Worm (Caenorhabditis elegans) whole organism, L1 larva: ENCODE data around the gene idpc-7.
A peak's percentile ranks its signal among the peaks of the same experiment; 100 is the strongest.

Experiments used
- C04F5.9 ChIP-seq: sonication (generic microtip); optimal IDR thresholded peaks from 2 replicates; lab custom pipeline; 2016; ENCODE audit warnings: missing genetic modification characterization, missing compliant biosample characterization
- alr-1 ChIP-seq: fragments of 200-800 bp; sonication (Bioruptor generic); optimal IDR thresholded peaks from 2 replicates; lab custom pipeline; 2018; ENCODE audit warnings: borderline replicate concordance, mild to moderate bottlenecking, missing genetic modification characterization, missing compliant biosample characterization
- aly-2 ChIP-seq: fragments of 150-350 bp; optimal IDR thresholded peaks from 2 replicates; lab custom pipeline; 2014; ENCODE audit warnings: missing biosample characterization, missing genetic modification characterization
- ama-1 ChIP-seq: fragments of 150-350 bp; optimal IDR thresholded peaks from 2 replicates; lab custom pipeline; 2014
- ceh-63 ChIP-seq: fragments of 200-800 bp; sonication (Bioruptor generic); optimal IDR thresholded peaks from 2 replicates; lab custom pipeline; 2018; ENCODE audit warnings: mild to moderate bottlenecking, missing genetic modification characterization, missing compliant biosample characterization
- ceh-8 ChIP-seq: fragments of 200-800 bp; sonication (Bioruptor generic); optimal IDR thresholded peaks from 2 replicates; lab custom pipeline; 2018; ENCODE audit warnings: mild to moderate bottlenecking, missing genetic modification characterization, moderate library complexity, missing compliant biosample characterization
- ceh-90 ChIP-seq: sonication (generic microtip); optimal IDR thresholded peaks from 2 replicates; lab custom pipeline; 2016; ENCODE audit warnings: missing genetic modification characterization, missing compliant biosample characterization
- dsc-1 ChIP-seq: sonication (generic microtip); optimal IDR thresholded peaks from 2 replicates; lab custom pipeline; 2016; ENCODE audit warnings: mild to moderate bottlenecking, missing genetic modification characterization, missing compliant biosample characterization
- efl-1 ChIP-seq, 4 experiments: fragments of 150-350 bp; optimal IDR thresholded peaks in 3 of 4; peaks in 1 of 4; 1 replicate in 1 of 4; 2 replicates in 3 of 4; lab custom pipeline; 2014; ENCODE audit warnings: missing biosample characterization in 2 of 4, missing genetic modification characterization in 2 of 4, missing genetic modification reagents in 2 of 4
- egl-13 ChIP-seq: sonication (generic microtip); optimal IDR thresholded peaks from 2 replicates; lab custom pipeline; 2016; ENCODE audit warnings: missing genotype, missing genetic modification reagents, missing genetic modification characterization, missing compliant biosample characterization
- egl-27 ChIP-seq, 2 experiments: fragments of 150-350 bp in 1 of 2; sonication (generic microtip); optimal IDR thresholded peaks; 3 replicates each; lab custom pipeline; 2017 to 2018; ENCODE audit warnings: missing biosample characterization in 2 of 2, missing genetic modification characterization in 2 of 2, missing genetic modification reagents in 2 of 2
- ets-5 ChIP-seq: fragments of 200-800 bp; sonication (Bioruptor generic); IDR thresholded peaks from 2 replicates; pipeline ENCODE4 v1.3.6; 2022; ENCODE audit warnings: missing genetic modification characterization, missing compliant biosample characterization
- hlh-4 ChIP-seq: sonication (generic microtip); optimal IDR thresholded peaks from 2 replicates; lab custom pipeline; 2016; ENCODE audit warnings: mild to moderate bottlenecking, missing genetic modification characterization, missing compliant biosample characterization
- hpl-2 ChIP-seq: fragments of 150-350 bp; optimal IDR thresholded peaks from 2 replicates; lab custom pipeline; 2014; ENCODE audit warnings: missing biosample characterization, missing genetic modification reagents, missing genetic modification characterization
- lin-13 ChIP-seq: fragments of 150-350 bp; optimal IDR thresholded peaks from 2 replicates; lab custom pipeline; 2014; ENCODE audit warnings: missing biosample characterization, missing genetic modification reagents, missing genetic modification characterization
- lin-14 ChIP-seq: fragments of 200-800 bp; sonication (Bioruptor generic); optimal IDR thresholded peaks from 2 replicates; lab custom pipeline; 2018; ENCODE audit warnings: mild to moderate bottlenecking, missing genetic modification characterization, moderate library complexity, missing compliant biosample characterization
- lin-39 ChIP-seq: fragments of 150-350 bp; optimal IDR thresholded peaks from 2 replicates; lab custom pipeline; 2014; ENCODE audit warnings: missing biosample characterization, missing genetic modification reagents, missing genetic modification characterization
- lir-3 ChIP-seq: sonication (generic microtip); optimal IDR thresholded peaks from 2 replicates; lab custom pipeline; 2016; ENCODE audit warnings: mild to moderate bottlenecking, missing genetic modification characterization, moderate library complexity, missing compliant biosample characterization; ENCODE audit not compliant: poor library complexity
- lsy-2 ChIP-seq, 2 experiments: fragments of 150-350 bp; optimal IDR thresholded peaks; 2 replicates each; lab custom pipeline; 2014; ENCODE audit warnings: missing biosample characterization in 2 of 2, missing genetic modification characterization in 2 of 2
- mab-9 ChIP-seq: fragments of 200-800 bp; sonication (Bioruptor generic); IDR thresholded peaks from 2 replicates; pipeline ENCODE4 v1.3.6; 2022; ENCODE audit warnings: missing genetic modification reagents, missing genetic modification characterization, missing compliant biosample characterization
- nhr-11 ChIP-seq: fragments of 150-350 bp; optimal IDR thresholded peaks from 2 replicates; lab custom pipeline; 2014; ENCODE audit warnings: missing biosample characterization, missing genetic modification characterization
- nhr-12 ChIP-seq: sonication (generic microtip); optimal IDR thresholded peaks from 2 replicates; lab custom pipeline; 2017; ENCODE audit warnings: missing biosample characterization, missing genetic modification characterization
- nhr-237 ChIP-seq: fragments of 150-350 bp; optimal IDR thresholded peaks from 2 replicates; lab custom pipeline; 2014; ENCODE audit warnings: missing biosample characterization, missing genetic modification characterization
- nhr-76 ChIP-seq: sonication (generic microtip); optimal IDR thresholded peaks from 2 replicates; lab custom pipeline; 2017; ENCODE audit warnings: missing biosample characterization, missing genetic modification characterization
- nhr-77 ChIP-seq: fragments of 150-350 bp; optimal IDR thresholded peaks from 2 replicates; lab custom pipeline; 2014; ENCODE audit warnings: missing biosample characterization, missing genetic modification characterization
- nhr-85 ChIP-seq: sonication (generic microtip); peaks from one replicate; lab custom pipeline; 2016; ENCODE audit warnings: missing genetic modification characterization, inconsistent platforms, missing compliant biosample characterization
- nhr-90 ChIP-seq: sonication (generic microtip); optimal IDR thresholded peaks from 2 replicates; lab custom pipeline; 2016; ENCODE audit warnings: mild to moderate bottlenecking, missing genetic modification characterization, missing compliant biosample characterization; ENCODE audit not compliant: poor library complexity
- pag-3 ChIP-seq: sonication (generic microtip); optimal IDR thresholded peaks from 2 replicates; lab custom pipeline; 2017; ENCODE audit warnings: missing genetic modification characterization, mild to moderate bottlenecking, missing compliant biosample characterization, antibody characterized with exemption, borderline replicate concordance; ENCODE audit not compliant: insufficient read depth
- rnt-1 ChIP-seq: sonication (generic microtip); optimal IDR thresholded peaks from 2 replicates; lab custom pipeline; 2016; ENCODE audit warnings: mild to moderate bottlenecking, missing genetic modification characterization, moderate library complexity, missing compliant biosample characterization
- snpc-4 ChIP-seq: fragments of 150-350 bp; optimal IDR thresholded peaks from 2 replicates; lab custom pipeline; 2014; ENCODE audit warnings: missing biosample characterization, missing genetic modification characterization
- snu-23 ChIP-seq: sonication (generic microtip); optimal IDR thresholded peaks from 2 replicates; lab custom pipeline; 2016; ENCODE audit warnings: missing genetic modification characterization, missing compliant biosample characterization
- sup-37 ChIP-seq: fragments of 200-800 bp; sonication (Bioruptor generic); optimal IDR thresholded peaks from 2 replicates; lab custom pipeline; 2018; ENCODE audit warnings: mild to moderate bottlenecking, missing genetic modification characterization, missing compliant biosample characterization
- tbx-2 ChIP-seq: sonication (generic microtip); optimal IDR thresholded peaks from 2 replicates; lab custom pipeline; 2016; ENCODE audit warnings: missing genetic modification characterization, missing compliant biosample characterization
- tlp-1 ChIP-seq: fragments of 150-350 bp; optimal IDR thresholded peaks from 2 replicates; lab custom pipeline; 2014; ENCODE audit warnings: missing biosample characterization, missing genetic modification characterization
- unc-130 ChIP-seq: fragments of 150-350 bp; optimal IDR thresholded peaks from 2 replicates; lab custom pipeline; 2017; ENCODE audit warnings: missing biosample characterization, missing genetic modification characterization, inconsistent platforms
- unc-62 ChIP-seq: fragments of 150-350 bp; optimal IDR thresholded peaks from 2 replicates; lab custom pipeline; 2014; ENCODE audit warnings: missing biosample characterization, missing genetic modification reagents, missing genetic modification characterization
- unc-86 ChIP-seq: sonication (generic microtip); optimal IDR thresholded peaks from 2 replicates; lab custom pipeline; 2016; ENCODE audit warnings: missing genetic modification characterization, missing compliant biosample characterization
- vab-15 ChIP-seq: sonication (generic microtip); optimal IDR thresholded peaks from 2 replicates; lab custom pipeline; 2017; ENCODE audit warnings: missing genotype, mild to moderate bottlenecking, missing genetic modification characterization, missing compliant biosample characterization
- xbp-1 ChIP-seq: sonication (generic microtip); optimal IDR thresholded peaks from 2 replicates; lab custom pipeline; 2016; ENCODE audit warnings: missing genetic modification characterization, missing compliant biosample characterization
- zip-4 ChIP-seq: fragments of 200-800 bp; sonication (Bioruptor generic); optimal IDR thresholded peaks from 2 replicates; lab custom pipeline; 2018; ENCODE audit warnings: mild to moderate bottlenecking, missing genetic modification characterization, moderate library complexity, missing compliant biosample characterization

The idpc-7 gene

DNA sequence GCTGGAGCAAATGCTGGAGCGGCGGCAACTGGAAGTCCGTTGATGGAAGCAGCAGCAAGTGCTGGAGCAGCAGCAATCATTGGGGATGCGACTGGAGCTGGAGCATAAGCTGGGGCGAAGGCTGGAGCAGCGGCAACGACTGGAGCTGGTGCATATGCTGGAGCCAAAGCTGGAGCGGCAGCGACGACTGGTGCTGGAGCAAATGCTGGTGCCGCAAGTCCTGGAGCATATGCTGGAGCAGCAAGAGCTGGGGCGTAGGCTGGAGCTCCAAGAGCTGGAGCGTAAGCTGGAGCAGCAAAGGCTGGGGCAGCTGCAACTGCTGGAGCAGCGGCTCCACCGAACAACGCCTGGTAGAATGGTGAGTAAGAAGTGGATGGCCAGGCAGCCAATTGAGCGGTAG, 399 bp downstream of the idpc-7 start:
- TF ChIP-seq ceh-8 (GFP tag; lab: Kevin White, UChicago) (peak; percentile 7), ceh-63 (GFP tag; lab: Kevin White, UChicago) (no peak)
- TF ChIP-seq, all 84 proteins: peak for 1

DNA sequence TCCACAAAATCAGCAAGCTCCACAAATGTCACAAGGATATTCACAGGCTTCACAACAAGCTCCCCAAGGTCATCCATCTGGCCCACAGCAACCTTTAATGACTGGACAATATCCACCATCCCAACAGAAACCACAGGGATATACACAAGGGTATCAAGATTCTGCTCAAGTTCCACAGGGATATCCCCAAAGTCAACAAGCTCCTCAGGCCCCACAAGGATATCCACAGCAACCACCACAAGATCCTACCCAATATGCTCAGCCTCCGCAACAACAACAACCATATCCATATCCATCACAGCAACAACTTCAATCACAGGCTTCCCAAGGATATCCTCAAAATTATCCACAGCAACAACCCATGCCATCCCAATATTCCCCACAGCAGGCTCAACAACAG, 2.1 kb downstream of the idpc-7 start:
- TF ChIP-seq tbx-2 (tag; lab: Kevin White, UChicago) (no peak), nhr-90 (tag; lab: Kevin White, UChicago) (no peak), dsc-1 (tag; lab: Kevin White, UChicago) (no peak), lin-13 (no peak), nhr-77 (tag; lab: Kevin White, UChicago) (no peak), pag-3 (no peak), rnt-1 (no peak), nhr-76 (tag; lab: Kevin White, UChicago) (no peak), zip-4 (GFP tag; lab: Kevin White, UChicago) (no peak), xbp-1 (tag; lab: Kevin White, UChicago) (no peak), ceh-63 (GFP tag; lab: Kevin White, UChicago) (no peak), ceh-90 (tag; lab: Kevin White, UChicago) (no peak)

DNA sequence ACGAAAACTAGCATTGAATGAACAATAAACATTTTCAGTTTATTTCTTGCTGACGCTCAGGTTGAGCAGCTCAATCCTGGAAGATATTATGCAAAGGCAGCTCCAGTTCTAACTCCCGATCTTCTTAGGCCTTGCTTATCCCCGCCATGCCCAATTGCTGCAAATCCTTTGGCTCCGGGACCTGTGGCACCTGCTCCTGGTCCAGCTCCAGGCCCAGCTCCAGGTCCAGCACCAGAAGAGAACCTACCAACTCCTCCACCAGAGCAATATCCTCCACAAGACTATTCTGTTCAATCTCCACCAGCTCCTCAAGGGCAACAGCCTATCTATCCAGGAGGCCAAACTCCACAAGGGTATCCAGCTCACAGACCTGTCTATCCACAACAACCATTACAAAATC, 2.7 kb downstream of the idpc-7 start:
- TF ChIP-seq nhr-11 (tag; lab: Kevin White, UChicago), result no peak
- TF ChIP-seq hpl-2, result no peak
- TF ChIP-seq lin-13, result no peak
- no peak for TF ChIP-seq nhr-76 (tag; lab: Kevin White, UChicago)
- TF ChIP-seq nhr-77 (tag; lab: Kevin White, UChicago), result no peak
- TF ChIP-seq lin-39 (tag; lab: Kevin White, UChicago), result no peak
- no peak for TF ChIP-seq snu-23 (GFP tag; lab: Kevin White, UChicago)
- TF ChIP-seq tlp-1, result no peak
- TF ChIP-seq nhr-237 (tag; lab: Kevin White, UChicago), result no peak

DNA sequence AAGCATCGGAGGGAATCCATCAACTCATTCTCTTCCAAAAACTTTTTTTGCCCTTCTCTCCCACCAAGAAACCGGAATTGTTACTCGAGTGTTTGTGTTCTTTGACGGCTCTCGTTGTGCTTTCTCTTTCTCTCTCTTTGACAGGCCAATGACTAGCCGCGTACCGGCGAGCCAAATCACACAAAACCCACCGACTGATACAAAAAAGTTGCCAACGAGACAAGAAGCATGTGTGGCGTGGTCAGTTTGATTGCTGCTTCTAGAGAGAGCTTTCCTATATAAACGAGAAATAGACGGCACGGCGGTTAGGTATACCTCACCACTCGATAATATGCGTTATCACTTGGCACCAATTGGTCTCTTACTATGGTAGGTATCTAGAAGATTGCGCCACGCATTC, 3.1 kb downstream of the idpc-7 start, which contains the start of gene pqn-63:
Gene pqn-63, plus strand, starts transcription at position 307 of the 400 bp plus-strand sequence.
- TF ChIP-seq alr-1 (no peak), nhr-85 (no peak), ama-1 (lab: Kevin White, UChicago) (no peak), unc-130 (tag; lab: Kevin White, UChicago) (no peak), efl-1 (optimal IDR thresholded peaks at IDR 0.05; lab: Kevin White, UChicago) (no peak), efl-1 (GFP tag; optimal IDR thresholded peaks at IDR 0.05 in 1 of 2; lab: Kevin White, UChicago) (peak in 1 of 2 experiments; percentile 14), aly-2 (tag; lab: Kevin White, UChicago) (no peak)

DNA sequence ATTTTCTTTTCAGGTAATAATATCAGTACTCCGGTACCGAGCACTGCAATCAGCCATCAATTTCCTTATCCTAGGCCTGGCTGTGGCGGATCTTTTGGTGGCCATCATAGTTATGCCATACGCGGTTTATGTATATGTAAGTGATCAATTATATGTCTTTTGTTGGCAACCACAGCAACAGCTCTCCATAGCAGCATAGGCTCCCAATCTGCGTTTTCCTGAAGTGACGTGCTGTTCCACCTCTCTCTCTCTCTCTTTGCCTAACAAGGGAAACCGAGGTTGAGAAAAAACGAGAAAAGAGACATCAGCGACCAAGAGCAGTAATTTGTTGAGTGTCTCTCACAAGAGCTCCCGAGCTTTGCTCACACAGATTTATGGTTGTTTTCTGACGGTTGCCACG, 9.6 kb downstream of the idpc-7 start:
- TF ChIP-seq ceh-63 (GFP tag; lab: Kevin White, UChicago) (no peak), lsy-2 (tag; optimal IDR thresholded peaks at IDR 0.05; lab: Kevin White, UChicago) (no peak), hlh-4 (no peak), C04F5.9 (tag; lab: Kevin White, UChicago) (no peak), unc-62 (GFP tag; lab: Kevin White, UChicago) (no peak), nhr-11 (tag; lab: Kevin White, UChicago) (no peak), lir-3 (tag; lab: Kevin White, UChicago) (no peak), ets-5 (GFP tag; lab: Robert Waterston, UW) (no peak), tbx-2 (tag; lab: Kevin White, UChicago) (no peak), vab-15 (tag; lab: Kevin White, UChicago) (no peak), nhr-12 (tag; lab: Kevin White, UChicago) (no peak), lin-14 (no peak), egl-27 (tag; optimal IDR thresholded peaks at IDR 0.05; lab: Kevin White, UChicago) (no peak), sup-37 (GFP tag; lab: Kevin White, UChicago) (no peak), egl-13 (tag; lab: Kevin White, UChicago) (no peak), unc-86 (no peak), snpc-4 (tag; lab: Kevin White, UChicago) (no peak), hpl-2 (no peak), mab-9 (GFP tag; lab: Robert Waterston, UW) (no peak), dsc-1 (tag; lab: Kevin White, UChicago) (no peak)
